Worm (Caenorhabditis elegans) whole organism, young adult: ENCODE data around the gene zyg-11.

Experiments used
- B0035.1 ChIP-seq: sonication (generic microtip); optimal IDR thresholded peaks from 2 replicates; lab custom pipeline; 2016; ENCODE audit warnings: missing genetic modification characterization, mild to moderate bottlenecking, missing compliant biosample characterization, missing genotype, missing genetic modification reagents
- B0336.3 ChIP-seq: fragments of 200-800 bp; sonication (Bioruptor generic); IDR thresholded peaks from 2 replicates; pipeline ENCODE4 v1.3.6; 2022; ENCODE audit warnings: missing genetic modification characterization, missing compliant biosample characterization
- F52B5.7 ChIP-seq: sonication (generic microtip); optimal IDR thresholded peaks from 2 replicates; lab custom pipeline; 2016; ENCODE audit warnings: mild to moderate bottlenecking, missing genetic modification characterization, missing compliant biosample characterization
- F57C9.4 ChIP-seq: sonication (generic microtip); optimal IDR thresholded peaks from 2 replicates; lab custom pipeline; 2017; ENCODE audit warnings: mild to moderate bottlenecking, missing genetic modification characterization, missing compliant biosample characterization
- T26A5.8 ChIP-seq: sonication (generic microtip); optimal IDR thresholded peaks from 2 replicates; lab custom pipeline; 2016; ENCODE audit warnings: missing genetic modification characterization, missing compliant biosample characterization
- ceh-58 ChIP-seq: fragments of 200-800 bp; sonication (Bioruptor generic); IDR thresholded peaks from 2 replicates; pipeline ENCODE4 v1.3.6; 2022; ENCODE audit warnings: missing genetic modification characterization, missing compliant biosample characterization
- efl-1 ChIP-seq: fragments of 150-350 bp; optimal IDR thresholded peaks from 2 replicates; lab custom pipeline; 2014; ENCODE audit warnings: missing biosample characterization, missing genetic modification reagents, missing genetic modification characterization
- him-1 ChIP-seq: sonication (generic microtip); optimal IDR thresholded peaks from 2 replicates; lab custom pipeline; 2016; ENCODE audit warnings: missing genotype, missing genetic modification reagents, missing genetic modification characterization, missing compliant biosample characterization
- hlh-26 ChIP-seq: fragments of 200-800 bp; sonication (Bioruptor generic); conservative IDR thresholded peaks from 2 replicates; pipeline ENCODE4 v1.3.6; 2022; ENCODE audit warnings: missing genetic modification reagents, missing genetic modification characterization, missing compliant biosample characterization
- rpc-1 ChIP-seq, 2 experiments: fragments of 150-350 bp in 1 of 2; sonication (generic microtip) in 1 of 2; optimal IDR thresholded peaks; 2 replicates each; lab custom pipeline; 2014 to 2018; ENCODE audit warnings: missing biosample characterization in 1 of 2, missing genetic modification characterization in 1 of 2, missing genetic modification reagents in 1 of 2, missing genotype in 1 of 2
- snpc-4 ChIP-seq, 5 experiments: fragments of 150-350 bp in 1 of 5; sonication (generic microtip) in 4 of 5; optimal IDR thresholded peaks; 2 replicates each; lab custom pipeline; 2014 to 2018; ENCODE audit warnings: missing genetic modification characterization in 5 of 5, missing biosample characterization in 3 of 5, antibody characterized with exemption in 2 of 5, mild to moderate bottlenecking in 2 of 5, missing compliant biosample characterization in 2 of 5, missing genotype in 2 of 5, moderate library complexity in 2 of 5, missing genetic modification reagents in 1 of 5
- unc-130 ChIP-seq: sonication (generic microtip); optimal IDR thresholded peaks from 2 replicates; lab custom pipeline; 2016; ENCODE audit warnings: missing genetic modification reagents, missing genetic modification characterization, missing compliant biosample characterization

ce11 chrII:8004752-8005151 is 12.7 kb upstream of the zyg-11 start:
- TF ChIP-seq ceh-58 (GFP tag; lab: Robert Waterston, UW) (no peak), B0035.1 (tag; lab: Kevin White, UChicago) (no peak), unc-130 (GFP tag; lab: Kevin White, UChicago) (no peak), F52B5.7 (tag; lab: Kevin White, UChicago) (no peak), hlh-26 (GFP tag; lab: Robert Waterston, UW) (no peak), rpc-1 (optimal IDR thresholded peaks at IDR 0.05; lab: Kevin White, UChicago) (no peak), rpc-1 (tag; optimal IDR thresholded peaks at IDR 0.05; lab: Kevin White, UChicago) (no peak), F57C9.4 (tag; lab: Kevin White, UChicago) (no peak), B0336.3 (GFP tag; lab: Robert Waterston, UW) (no peak), snpc-4 (GFP tag; optimal IDR thresholded peaks at IDR 0.05; lab: Kevin White, UChicago) (no peak), snpc-4 (tag; optimal IDR thresholded peaks at IDR 0.05; lab: Kevin White, UChicago) (no peak), efl-1 (GFP tag; lab: Kevin White, UChicago) (no peak), him-1 (tag; lab: Kevin White, UChicago) (no peak), T26A5.8 (tag; lab: Kevin White, UChicago) (no peak)
